Fruit fly (Drosophila melanogaster): ENCODE measurements around the gene HisRS.

Gene HisRS

DNA sequence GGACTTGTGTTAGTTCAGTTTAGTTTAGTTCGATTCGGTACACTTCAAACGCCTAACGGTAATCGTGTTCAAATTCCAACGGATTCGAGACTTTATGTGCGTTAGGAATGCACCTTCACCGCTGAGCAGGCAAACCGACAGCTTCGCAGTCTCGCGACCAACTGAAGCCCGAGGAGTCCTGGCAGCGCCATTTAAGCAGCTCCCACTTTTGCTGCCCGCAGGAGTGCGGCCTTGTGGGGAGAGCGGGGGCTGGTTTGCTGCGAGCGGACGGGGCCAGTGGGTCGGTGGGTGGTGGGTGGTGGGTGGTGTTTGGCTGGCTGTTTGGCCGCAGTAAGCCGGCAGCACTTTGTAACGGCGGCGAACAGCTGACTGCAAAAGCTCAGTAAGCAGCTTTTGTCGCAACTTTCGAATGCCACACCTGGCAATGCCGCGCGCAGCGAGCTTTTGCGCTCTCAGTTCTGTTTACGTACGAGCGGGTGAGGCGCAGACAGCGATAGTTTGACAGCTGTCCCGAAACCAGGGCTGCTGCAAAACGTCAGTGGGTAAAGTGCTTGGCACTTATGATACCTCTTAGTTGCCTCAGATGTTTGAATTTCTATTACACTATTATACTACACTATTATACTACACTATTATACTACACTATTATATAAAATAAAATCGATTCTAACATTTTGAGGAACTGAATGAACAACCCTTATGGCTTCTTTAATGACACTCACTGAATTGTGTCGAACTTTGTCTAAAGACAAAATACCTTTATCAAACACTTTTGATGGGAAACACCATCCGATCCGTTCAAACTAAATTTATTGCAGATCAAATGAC lies 35.7 kb upstream of the HisRS start, which contains the start of gene CG32547 (continued):
- TF ChIP-seq row (GFP tag; IDR thresholded peaks at IDR 0.05) = peak; percentile 77
- no peak for TF ChIP-seq CG6813 (GFP tag; optimal IDR thresholded peaks at IDR 0.05)
- no peak for TF ChIP-seq ac (GFP tag; optimal IDR thresholded peaks at IDR 0.05)
- peak; percentile 7 for TF ChIP-seq Sox102F (GFP tag; optimal IDR thresholded peaks at IDR 0.05)
- no peak for TF ChIP-seq CG31388 (GFP tag; optimal IDR thresholded peaks at IDR 0.05)
- TF ChIP-seq CG8478 (optimal IDR thresholded peaks at IDR 0.05) = no peak
- no peak for TF ChIP-seq CG8089 (GFP tag; optimal IDR thresholded peaks at IDR 0.05)
- no peak for TF ChIP-seq Max (GFP tag; optimal IDR thresholded peaks at IDR 0.05)
- TF ChIP-seq Xrp1 (GFP tag; IDR thresholded peaks at IDR 0.05) = peak; percentile 36; the same call in 1 of the 2 replicates
- TF ChIP-seq aop (GFP tag; IDR thresholded peaks at IDR 0.05) = no peak
- TF ChIP-seq insv (GFP tag; optimal IDR thresholded peaks at IDR 0.05) = no peak
- TF ChIP-seq CG14965 (GFP tag; optimal IDR thresholded peaks at IDR 0.05; ENCODE audit: borderline replicate concordance) = no peak
- no peak for TF ChIP-seq amos (GFP tag; IDR thresholded peaks at IDR 0.05; ENCODE audit: partially characterized antibody)
- peak; percentile 26 for TF ChIP-seq dmrt99B (tag; optimal IDR thresholded peaks at IDR 0.05)
- no peak for TF ChIP-seq esg (GFP tag; conservative IDR thresholded peaks at IDR 0.05)
- no peak for TF ChIP-seq Usf (GFP tag; optimal IDR thresholded peaks at IDR 0.05)
- no peak for TF ChIP-seq hbn (GFP tag; IDR thresholded peaks at IDR 0.05; ENCODE audit: partially characterized antibody)
- no peak for TF ChIP-seq sd (tag; optimal IDR thresholded peaks at IDR 0.05)
- no peak for TF ChIP-seq ham (GFP tag; IDR thresholded peaks at IDR 0.05)
- TF ChIP-seq Nf-YC (tag; optimal IDR thresholded peaks at IDR 0.05) = peak; percentile 8
- TF ChIP-seq CG32532 (GFP tag; IDR thresholded peaks at IDR 0.05) = peak; percentile 28; the same call in 1 of the 2 replicates
- no peak for TF ChIP-seq CG9817 (tag; optimal IDR thresholded peaks at IDR 0.05)
- no peak for TF ChIP-seq CG15479 (GFP tag; optimal IDR thresholded peaks at IDR 0.05)
- TF ChIP-seq h (optimal IDR thresholded peaks at IDR 0.05) = no peak
- no peak for TF ChIP-seq org-1 (GFP tag; optimal IDR thresholded peaks at IDR 0.05)
- no peak for TF ChIP-seq br (optimal IDR thresholded peaks at IDR 0.05)
- no peak for TF ChIP-seq CG14710 (tag; optimal IDR thresholded peaks at IDR 0.05)
- peak; percentile 13 for TF ChIP-seq Meics (GFP tag; optimal IDR thresholded peaks at IDR 0.05)
- peak; percentile 73 for TF ChIP-seq sens (GFP tag)
- TF ChIP-seq tap (tag; optimal IDR thresholded peaks at IDR 0.05) = no peak
- TF ChIP-seq lilli (GFP tag; optimal IDR thresholded peaks at IDR 0.05) = no peak
- 0 out of 2 replicates have a peak, but pooled peaks have one; percentile 9 for TF ChIP-seq Ptx1 (GFP tag; IDR thresholded peaks at IDR 0.05)
- peak; percentile 41 for TF ChIP-seq pzg (GFP tag; optimal IDR thresholded peaks at IDR 0.05)
- TF ChIP-seq CG34224 (GFP tag; IDR thresholded peaks at IDR 0.05; ENCODE audit: partially characterized antibody) = peak; percentile 51; the same call in 2 of the 3 replicates
- TF ChIP-seq CG18262 (tag; optimal IDR thresholded peaks at IDR 0.05) = no peak
- TF ChIP-seq CG12219 (GFP tag; optimal IDR thresholded peaks at IDR 0.05) = no peak
- no peak for TF ChIP-seq Drgx (GFP tag; IDR thresholded peaks at IDR 0.05)
- no peak for TF ChIP-seq bcd (GFP tag; optimal IDR thresholded peaks at IDR 0.05)
- TF ChIP-seq CG16815 (GFP tag; optimal IDR thresholded peaks at IDR 0.05) = no peak
- no peak for TF ChIP-seq Asciz (GFP tag; optimal IDR thresholded peaks at IDR 0.05)
- TF ChIP-seq B-H1 (GFP tag; IDR thresholded peaks at IDR 0.05) = no peak
- TF ChIP-seq Dll (GFP tag; IDR thresholded peaks at IDR 0.05; ENCODE audit: partially characterized antibody) = no peak
- TF ChIP-seq CG2120 (GFP tag; optimal IDR thresholded peaks at IDR 0.05) = peak; percentile 5
- TF ChIP-seq ara (GFP tag; IDR thresholded peaks at IDR 0.05) = no peak
- no peak for TF ChIP-seq CG12236 (GFP tag; optimal IDR thresholded peaks at IDR 0.05)
- peak; percentile 3 for TF ChIP-seq nau (GFP tag; optimal IDR thresholded peaks at IDR 0.05)
- TF ChIP-seq CG4328 (GFP tag; optimal IDR thresholded peaks at IDR 0.05) = no peak
- no peak for TF ChIP-seq CG10565 (GFP tag; optimal IDR thresholded peaks at IDR 0.05)
- no peak for TF ChIP-seq MESR4 (GFP tag; optimal IDR thresholded peaks at IDR 0.05)
- TF ChIP-seq cg (GFP tag; optimal IDR thresholded peaks at IDR 0.05) = no peak
